Worm (Caenorhabditis elegans) whole organism, L2 larva: Measurements from ENCODE around the gene C49C3.8.
A peak's percentile ranks its signal among the peaks of the same experiment; 100 is the strongest.

Experiments used
- C34F6.9 ChIP-seq: fragments of 150-350 bp; optimal IDR thresholded peaks from 2 replicates; lab custom pipeline; 2014; ENCODE audit warnings: missing biosample characterization, missing genetic modification characterization
- F13H6.1 ChIP-seq: sonication (generic microtip); optimal IDR thresholded peaks from 2 replicates; lab custom pipeline; 2016; ENCODE audit warnings: missing genetic modification characterization, missing compliant biosample characterization
- Y55F3AM.14 ChIP-seq: fragments of 200-800 bp; sonication (Bioruptor generic); optimal IDR thresholded peaks from 2 replicates; lab custom pipeline; 2018; ENCODE audit warnings: mild to moderate bottlenecking, missing genetic modification characterization, missing compliant biosample characterization
- ZK546.5 ChIP-seq: sonication (generic microtip); optimal IDR thresholded peaks from 2 replicates; lab custom pipeline; 2017; ENCODE audit warnings: missing biosample characterization, missing genetic modification characterization
- aly-2 ChIP-seq: fragments of 150-350 bp; optimal IDR thresholded peaks from 2 replicates; lab custom pipeline; 2014; ENCODE audit warnings: missing biosample characterization, missing genetic modification characterization
- ama-1 ChIP-seq: fragments of 150-350 bp; optimal IDR thresholded peaks from 2 replicates; lab custom pipeline; 2018; ENCODE audit warnings: inconsistent platforms
- blmp-1 ChIP-seq: sonication (generic microtip); optimal IDR thresholded peaks from 2 replicates; lab custom pipeline; 2017; ENCODE audit warnings: missing genetic modification characterization, mild to moderate bottlenecking, missing compliant biosample characterization, antibody characterized with exemption, moderate library complexity; ENCODE audit not compliant: insufficient read depth
- ceh-16 ChIP-seq: fragments of 150-350 bp; optimal IDR thresholded peaks from 2 replicates; lab custom pipeline; 2014; ENCODE audit warnings: missing biosample characterization, missing genetic modification characterization
- ceh-82 ChIP-seq: fragments of 150-350 bp; optimal IDR thresholded peaks from 2 replicates; lab custom pipeline; 2014; ENCODE audit warnings: missing biosample characterization, missing genetic modification characterization
- crh-2 ChIP-seq: sonication (generic microtip); optimal IDR thresholded peaks from 2 replicates; lab custom pipeline; 2017; ENCODE audit warnings: missing biosample characterization, missing genetic modification characterization
- dmd-4 ChIP-seq: sonication (generic microtip); optimal IDR thresholded peaks from 2 replicates; lab custom pipeline; 2017; ENCODE audit warnings: missing biosample characterization, missing genetic modification characterization
- egl-27 ChIP-seq: sonication (generic microtip); optimal IDR thresholded peaks from 3 replicates; lab custom pipeline; 2017; ENCODE audit warnings: missing biosample characterization, missing genetic modification reagents, missing genetic modification characterization
- elt-1 ChIP-seq: fragments of 150-350 bp; optimal IDR thresholded peaks from 2 replicates; lab custom pipeline; 2014; ENCODE audit warnings: missing biosample characterization, missing genetic modification characterization
- elt-3 ChIP-seq: sonication (generic microtip); optimal IDR thresholded peaks from 2 replicates; lab custom pipeline; 2017; ENCODE audit warnings: missing biosample characterization, missing genetic modification characterization
- fos-1 ChIP-seq: fragments of 150-350 bp; optimal IDR thresholded peaks from 2 replicates; lab custom pipeline; 2014; ENCODE audit warnings: missing biosample characterization, missing genetic modification characterization
- gmeb-1 ChIP-seq: fragments of 150-350 bp; optimal IDR thresholded peaks from 2 replicates; lab custom pipeline; 2014; ENCODE audit warnings: missing biosample characterization, missing genetic modification characterization
- lin-11 ChIP-seq: fragments of 150-350 bp; sonication (generic microtip); optimal IDR thresholded peaks from 2 replicates; lab custom pipeline; 2014; ENCODE audit warnings: missing biosample characterization, missing genetic modification characterization, inconsistent platforms, mixed read lengths
- lin-13 ChIP-seq: fragments of 150-350 bp; optimal IDR thresholded peaks from 2 replicates; lab custom pipeline; 2014; ENCODE audit warnings: missing biosample characterization, missing genetic modification reagents, missing genetic modification characterization
- lsy-2 ChIP-seq, 2 experiments: fragments of 150-350 bp in 1 of 2; sonication (generic microtip) in 1 of 2; optimal IDR thresholded peaks; 2 replicates each; lab custom pipeline; 2014 to 2017; ENCODE audit warnings: missing biosample characterization in 2 of 2, missing genetic modification characterization in 2 of 2
- mdl-1 ChIP-seq, 2 experiments: fragments of 150-350 bp in 1 of 2; sonication (generic microtip) in 1 of 2; optimal IDR thresholded peaks; 2 replicates each; lab custom pipeline; 2017; ENCODE audit warnings: missing biosample characterization in 2 of 2, missing genetic modification characterization in 2 of 2
- nhr-10 ChIP-seq: sonication (generic microtip); optimal IDR thresholded peaks from 2 replicates; lab custom pipeline; 2017; ENCODE audit warnings: missing biosample characterization, missing genetic modification characterization
- nhr-11 ChIP-seq: fragments of 150-350 bp; optimal IDR thresholded peaks from 2 replicates; lab custom pipeline; 2014; ENCODE audit warnings: missing biosample characterization, missing genetic modification characterization
- nhr-12 ChIP-seq: fragments of 150-350 bp; optimal IDR thresholded peaks from 2 replicates; lab custom pipeline; 2014; ENCODE audit warnings: missing biosample characterization, missing genetic modification characterization
- nhr-129 ChIP-seq: fragments of 150-350 bp; optimal IDR thresholded peaks from 2 replicates; lab custom pipeline; 2014; ENCODE audit warnings: missing biosample characterization, missing genetic modification characterization
- nhr-237 ChIP-seq: fragments of 150-350 bp; optimal IDR thresholded peaks from 2 replicates; lab custom pipeline; 2014; ENCODE audit warnings: missing biosample characterization, missing genetic modification characterization
- nhr-25 ChIP-seq: fragments of 150-350 bp; sonication (generic microtip); optimal IDR thresholded peaks from 3 replicates; lab custom pipeline; 2014; ENCODE audit warnings: missing biosample characterization, missing genetic modification characterization
- nhr-6 ChIP-seq: fragments of 150-350 bp; optimal IDR thresholded peaks from 2 replicates; lab custom pipeline; 2014; ENCODE audit warnings: missing biosample characterization, missing genetic modification characterization
- sem-4 ChIP-seq: fragments of 150-350 bp; optimal IDR thresholded peaks from 2 replicates; lab custom pipeline; 2014; ENCODE audit warnings: missing biosample characterization, missing genetic modification reagents, missing genetic modification characterization
- skn-1 ChIP-seq: sonication (generic microtip); optimal IDR thresholded peaks from 2 replicates; lab custom pipeline; 2017; ENCODE audit warnings: missing biosample characterization, missing genetic modification characterization
- sma-3 ChIP-seq: sonication (generic microtip); optimal IDR thresholded peaks from 2 replicates; lab custom pipeline; 2016; ENCODE audit warnings: missing genetic modification reagents, missing genetic modification characterization, missing compliant biosample characterization
- sma-9 ChIP-seq, 2 experiments: fragments of 150-350 bp in 1 of 2; sonication (generic microtip) in 1 of 2; optimal IDR thresholded peaks; 2 replicates each; lab custom pipeline; 2014 to 2016; ENCODE audit warnings: missing genetic modification characterization in 2 of 2, mild to moderate bottlenecking in 1 of 2, missing biosample characterization in 1 of 2, missing compliant biosample characterization in 1 of 2, missing genetic modification reagents in 1 of 2, moderate library complexity in 1 of 2
- snpc-4 ChIP-seq: fragments of 150-350 bp; optimal IDR thresholded peaks from 2 replicates; lab custom pipeline; 2014; ENCODE audit warnings: missing biosample characterization, missing genetic modification characterization
- unc-39 ChIP-seq: fragments of 150-350 bp; optimal IDR thresholded peaks from 2 replicates; lab custom pipeline; 2014; ENCODE audit warnings: missing biosample characterization, missing genetic modification characterization
- unc-55 ChIP-seq: fragments of 150-350 bp; sonication (generic microtip); optimal IDR thresholded peaks from 3 replicates; lab custom pipeline; 2014; ENCODE audit warnings: missing biosample characterization, missing genetic modification reagents, missing genetic modification characterization
- zag-1 ChIP-seq: fragments of 150-350 bp; optimal IDR thresholded peaks from 2 replicates; lab custom pipeline; 2014; ENCODE audit warnings: missing biosample characterization, missing genetic modification characterization
- ztf-1 ChIP-seq: fragments of 200-800 bp; sonication (Bioruptor generic); conservative IDR thresholded peaks from 2 replicates; pipeline ENCODE4 v1.3.6; 2022; ENCODE audit warnings: missing genetic modification characterization, missing compliant biosample characterization
- ztf-11 ChIP-seq: sonication (generic microtip); optimal IDR thresholded peaks from 2 replicates; lab custom pipeline; 2017; ENCODE audit warnings: missing biosample characterization, missing genetic modification characterization

C49C3.8 gene

ce11 chrIV:17371469-17371868, 36.5 kb downstream of the C49C3.8 start, which contains the start of gene C30H6.5:
TSS of gene C30H6.5 (plus strand) at chrIV:17371769.
- TF ChIP-seq ztf-11 (tag; lab: Kevin White, UChicago) (no peak), nhr-12 (tag; lab: Kevin White, UChicago) (no peak), lin-11 (tag; lab: Kevin White, UChicago) (no peak), nhr-25 (tag; lab: Kevin White, UChicago) (no peak), F13H6.1 (tag; lab: Kevin White, UChicago) (no peak), ZK546.5 (tag; lab: Kevin White, UChicago) (no peak), C34F6.9 (tag; lab: Kevin White, UChicago) (no peak), ama-1 (lab: Kevin White, UChicago) (no peak), dmd-4 (tag; lab: Kevin White, UChicago) (no peak), crh-2 (tag; lab: Kevin White, UChicago) (no peak), lin-13 (GFP tag; lab: Kevin White, UChicago) (no peak), aly-2 (tag; lab: Kevin White, UChicago) (no peak), Y55F3AM.14 (GFP tag; lab: Kevin White, UChicago) (no peak), egl-27 (tag; lab: Kevin White, UChicago) (no peak), zag-1 (tag; lab: Kevin White, UChicago) (no peak), blmp-1 (no peak), nhr-11 (tag; lab: Kevin White, UChicago) (no peak), skn-1 (tag; lab: Kevin White, UChicago) (no peak), mdl-1 (tag; optimal IDR thresholded peaks at IDR 0.05; lab: Kevin White, UChicago) (no peak), ceh-16 (no peak)

- TF ChIP-seq dmd-4 (tag; lab: Kevin White, UChicago): no peak
- TF ChIP-seq ZK546.5 (tag; lab: Kevin White, UChicago): no peak
- no peak for TF ChIP-seq fos-1 (tag; lab: Kevin White, UChicago)
- no peak for TF ChIP-seq unc-39 (tag; lab: Kevin White, UChicago)
- TF ChIP-seq ceh-16: no peak
- TF ChIP-seq sma-9 (GFP tag; optimal IDR thresholded peaks at IDR 0.05; lab: Kevin White, UChicago): no peak
- TF ChIP-seq sma-9 (tag; optimal IDR thresholded peaks at IDR 0.05; lab: Kevin White, UChicago): no peak
- TF ChIP-seq nhr-237 (tag; lab: Kevin White, UChicago): no peak
- TF ChIP-seq snpc-4 (tag; lab: Kevin White, UChicago): no peak
- no peak for TF ChIP-seq sma-3 (GFP tag; lab: Kevin White, UChicago)
- no peak for TF ChIP-seq elt-1 (tag; lab: Kevin White, UChicago)
- no peak for TF ChIP-seq crh-2 (tag; lab: Kevin White, UChicago)
- no peak for TF ChIP-seq nhr-12 (tag; lab: Kevin White, UChicago)
- TF ChIP-seq unc-55 (GFP tag; lab: Kevin White, UChicago): no peak
- no peak for TF ChIP-seq gmeb-1
- no peak for TF ChIP-seq ceh-82 (tag; lab: Kevin White, UChicago)
- TF ChIP-seq nhr-10 (tag; lab: Kevin White, UChicago): no peak
- TF ChIP-seq elt-3 (tag; lab: Kevin White, UChicago): no peak
- TF ChIP-seq lin-11 (tag; lab: Kevin White, UChicago): no peak
- TF ChIP-seq nhr-6 (tag; lab: Kevin White, UChicago): no peak
Observed at ce11 chrIV:17376127-17376526, 41.1 kb downstream of the C49C3.8 start, which contains the start of gene haf-1. TSS of gene haf-1 (plus strand) at chrIV:17376427.

- TF ChIP-seq elt-1 (tag; lab: Kevin White, UChicago) (no peak), sem-4 (no peak), C34F6.9 (tag; lab: Kevin White, UChicago) (peak; percentile 60), zag-1 (tag; lab: Kevin White, UChicago) (no peak), ztf-1 (GFP tag; lab: Robert Waterston, UW) (no peak), lin-13 (GFP tag; lab: Kevin White, UChicago) (peak; percentile 11), unc-55 (GFP tag; lab: Kevin White, UChicago) (peak; percentile 60), nhr-25 (tag; lab: Kevin White, UChicago) (no peak), fos-1 (tag; lab: Kevin White, UChicago) (peak; percentile 11), nhr-129 (tag; lab: Kevin White, UChicago) (peak; percentile 20), lsy-2 (tag; optimal IDR thresholded peaks at IDR 0.05; lab: Kevin White, UChicago) (peak in 1 of 2 experiments; percentile 40)
Observed at ce11 chrIV:17380061-17380680, 45.2 kb downstream of the C49C3.8 start, which contains the start of the genes C30H6.9 and dlat-2. TSS of gene C30H6.9 (minus strand) at chrIV:17380170. TSS of gene dlat-2 (plus strand) at chrIV:17380626.
